Worm (Caenorhabditis elegans): ENCODE measurements around the gene F41F3.9.
A peak's percentile ranks its signal among the peaks of the same experiment; 100 is the strongest.

Gene F41F3.9

ce11 chrV:4662400-4662799 lies 7.1 kb downstream of the F41F3.9 start, which contains the start of gene srx-74:
Gene srx-74, minus strand, starts transcription at chrV:4662500.
- TF ChIP-seq elt-1 (tag; optimal IDR thresholded peaks at IDR 0.05; ENCODE audit: borderline replicate concordance, insufficient read depth): no peak
- no peak for TF ChIP-seq sem-2 (GFP tag; optimal IDR thresholded peaks at IDR 0.05)
- no peak for TF ChIP-seq cnd-1 (tag; optimal IDR thresholded peaks at IDR 0.05)
- no peak for TF ChIP-seq nhr-2 (tag; optimal IDR thresholded peaks at IDR 0.05)
- no peak for TF ChIP-seq pha-4 (tag; optimal IDR thresholded peaks at IDR 0.05)
- TF ChIP-seq flh-1 (GFP tag; optimal IDR thresholded peaks at IDR 0.05): no peak
- no peak for TF ChIP-seq ham-2 (GFP tag; optimal IDR thresholded peaks at IDR 0.05)
- TF ChIP-seq mep-1 (tag; optimal IDR thresholded peaks at IDR 0.05): no peak
- TF ChIP-seq lsy-2 (tag; optimal IDR thresholded peaks at IDR 0.05): no peak
- TF ChIP-seq nhr-28 (tag; optimal IDR thresholded peaks at IDR 0.05): no peak
- no peak for TF ChIP-seq elt-3 (tag; optimal IDR thresholded peaks at IDR 0.05)
- no peak for TF ChIP-seq blmp-1 (tag; optimal IDR thresholded peaks at IDR 0.05)
- no peak for TF ChIP-seq nhr-237 (tag; optimal IDR thresholded peaks at IDR 0.05)
- TF ChIP-seq drap-1 (GFP tag; optimal IDR thresholded peaks at IDR 0.05): no peak

ce11 chrV:4665651-4666050 lies 10.4 kb downstream of the F41F3.9 start, which contains the start of gene srx-73:
Gene srx-73, minus strand, starts transcription at chrV:4665751.
- TF ChIP-seq sem-2 (GFP tag; optimal IDR thresholded peaks at IDR 0.05) (no peak), nhr-12 (tag; optimal IDR thresholded peaks at IDR 0.05) (no peak), snpc-4 (tag; optimal IDR thresholded peaks at IDR 0.05) (no peak), M03D4.4 (tag; optimal IDR thresholded peaks at IDR 0.05) (no peak), zip-8 (tag; optimal IDR thresholded peaks at IDR 0.05) (no peak), mls-2 (tag; optimal IDR thresholded peaks at IDR 0.05) (no peak), drap-1 (GFP tag; optimal IDR thresholded peaks at IDR 0.05) (no peak), lin-13 (tag; optimal IDR thresholded peaks at IDR 0.05) (no peak), nhr-2 (tag; optimal IDR thresholded peaks at IDR 0.05) (no peak), lin-32 (GFP tag; optimal IDR thresholded peaks at IDR 0.05) (no peak), elt-1 (tag; optimal IDR thresholded peaks at IDR 0.05; ENCODE audit: borderline replicate concordance, insufficient read depth) (no peak), unc-120 (tag; optimal IDR thresholded peaks at IDR 0.05; ENCODE audit: poor library complexity, severe bottlenecking) (no peak), mep-1 (tag; optimal IDR thresholded peaks at IDR 0.05) (no peak), lsy-2 (tag; optimal IDR thresholded peaks at IDR 0.05) (no peak), blmp-1 (tag; optimal IDR thresholded peaks at IDR 0.05) (no peak), ztf-11 (tag; optimal IDR thresholded peaks at IDR 0.05) (no peak), nhr-28 (tag; optimal IDR thresholded peaks at IDR 0.05) (no peak)

- no peak for TF ChIP-seq lin-13 (tag; optimal IDR thresholded peaks at IDR 0.05)
- no peak for TF ChIP-seq nhr-12 (tag; optimal IDR thresholded peaks at IDR 0.05)
- TF ChIP-seq hlh-1 (tag; optimal IDR thresholded peaks at IDR 0.05): no peak
- peak; percentile 54 for TF ChIP-seq ham-2 (GFP tag; optimal IDR thresholded peaks at IDR 0.05)
- no peak for TF ChIP-seq sem-2 (GFP tag; optimal IDR thresholded peaks at IDR 0.05)
Observed at ce11 chrV:4667062-4667461, 11.8 kb downstream of the F41F3.9 start.

DNA sequence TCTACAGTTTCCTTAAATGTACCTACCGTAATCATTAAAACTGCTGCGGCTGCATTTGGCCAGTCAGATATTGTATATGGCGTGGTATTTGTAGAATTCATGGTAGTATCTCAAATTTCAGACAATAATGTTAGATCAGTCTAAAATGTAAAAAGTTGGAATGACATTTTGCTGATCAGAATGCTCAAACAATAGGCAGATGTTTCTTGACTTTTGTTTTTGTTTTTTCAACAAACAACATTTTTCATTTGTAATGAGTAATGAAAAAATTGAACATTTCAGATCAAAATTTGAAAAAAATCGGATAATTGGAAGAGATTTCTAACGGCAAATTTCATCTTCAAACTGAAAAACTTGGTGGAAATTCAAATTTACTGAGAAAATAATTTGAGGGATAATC lies 13.4 kb downstream of the F41F3.9 start, which contains the start of gene srx-77:
Gene srx-77, minus strand, starts transcription at position 101 of the 400 bp plus-strand sequence.
- no peak for TF ChIP-seq pha-4 (tag; optimal IDR thresholded peaks at IDR 0.05)
- no peak for TF ChIP-seq M03D4.4 (tag; optimal IDR thresholded peaks at IDR 0.05)
- no peak for TF ChIP-seq unc-62 (GFP tag; optimal IDR thresholded peaks at IDR 0.05)
- TF ChIP-seq ham-2 (GFP tag; optimal IDR thresholded peaks at IDR 0.05): no peak
- no peak for TF ChIP-seq cnd-1 (tag; optimal IDR thresholded peaks at IDR 0.05)
- no peak for TF ChIP-seq drap-1 (GFP tag; optimal IDR thresholded peaks at IDR 0.05)
- TF ChIP-seq nhr-237 (tag; optimal IDR thresholded peaks at IDR 0.05): no peak
- no peak for TF ChIP-seq zip-8 (tag; optimal IDR thresholded peaks at IDR 0.05)
- no peak for TF ChIP-seq ceh-39 (tag; optimal IDR thresholded peaks at IDR 0.05)
- no peak for TF ChIP-seq mep-1 (tag; optimal IDR thresholded peaks at IDR 0.05)
- TF ChIP-seq elt-1 (tag; optimal IDR thresholded peaks at IDR 0.05; ENCODE audit: borderline replicate concordance, insufficient read depth): no peak
- TF ChIP-seq lin-32 (GFP tag; optimal IDR thresholded peaks at IDR 0.05): no peak
- no peak for TF ChIP-seq mls-2 (tag; optimal IDR thresholded peaks at IDR 0.05)
- TF ChIP-seq blmp-1 (tag; optimal IDR thresholded peaks at IDR 0.05): no peak
- no peak for TF ChIP-seq ztf-11 (tag; optimal IDR thresholded peaks at IDR 0.05)
- no peak for TF ChIP-seq sem-2 (GFP tag; optimal IDR thresholded peaks at IDR 0.05)
- TF ChIP-seq ceh-83 (GFP tag; optimal IDR thresholded peaks at IDR 0.05): no peak
- no peak for TF ChIP-seq bed-3 (GFP tag; optimal IDR thresholded peaks at IDR 0.05)

ce11 chrV:4672487-4672886 lies 17.2 kb downstream of the F41F3.9 start, which contains the start of gene K03B4.9:
Gene K03B4.9, minus strand, starts transcription at chrV:4672587.
- no peak for TF ChIP-seq cnd-1 (tag; optimal IDR thresholded peaks at IDR 0.05)
- TF ChIP-seq nhr-237 (tag; optimal IDR thresholded peaks at IDR 0.05): no peak
- TF ChIP-seq ztf-11 (tag; optimal IDR thresholded peaks at IDR 0.05): no peak
- no peak for TF ChIP-seq ham-2 (GFP tag; optimal IDR thresholded peaks at IDR 0.05)
- no peak for TF ChIP-seq flh-1 (GFP tag; optimal IDR thresholded peaks at IDR 0.05)
- no peak for TF ChIP-seq tbx-8 (GFP tag; optimal IDR thresholded peaks at IDR 0.05)
- no peak for TF ChIP-seq nhr-2 (tag; optimal IDR thresholded peaks at IDR 0.05)
- TF ChIP-seq ceh-43 (GFP tag; optimal IDR thresholded peaks at IDR 0.05): no peak
- no peak for TF ChIP-seq sem-2 (GFP tag; optimal IDR thresholded peaks at IDR 0.05)
- no peak for TF ChIP-seq mep-1 (tag; optimal IDR thresholded peaks at IDR 0.05)
- TF ChIP-seq ces-1 (GFP tag; optimal IDR thresholded peaks at IDR 0.05): no peak
- no peak for TF ChIP-seq nhr-28 (tag; optimal IDR thresholded peaks at IDR 0.05)
- no peak for TF ChIP-seq unc-62 (GFP tag; optimal IDR thresholded peaks at IDR 0.05)
- no peak for TF ChIP-seq unc-120 (tag; optimal IDR thresholded peaks at IDR 0.05; ENCODE audit: poor library complexity, severe bottlenecking)
- TF ChIP-seq sptf-1 (tag; optimal IDR thresholded peaks at IDR 0.05): no peak
- TF ChIP-seq mab-5 (tag; optimal IDR thresholded peaks at IDR 0.05): no peak
- TF ChIP-seq nhr-76 (tag; optimal IDR thresholded peaks at IDR 0.05): no peak

Measured in whole organism, mixed stage, embryonic.